Worm (Caenorhabditis elegans): ENCODE data around the gene samt-1.
"Not testable (repeated sequence)": the region's sequence is repeated elsewhere in the genome, so short reads cannot be mapped to it uniquely, and the experiment has no call there.

- TF ChIP-seq W03F9.2, dao-5 (tag; optimal IDR thresholded peaks at IDR 0.05): not testable (repeated sequence)
Measured at ce11 chrIV:2894630-2895029, 36.6 kb upstream of the samt-1 start, which contains the start of gene Y54G2A.19.

Data from whole organism, L4/young adult.